Worm (Caenorhabditis elegans): Measurements from ENCODE around the gene H35N09.1.
A peak's percentile ranks its signal among the peaks of the same experiment; 100 is the strongest.

The H35N09.1 gene

ce11 chrX:8646287-8646686, 41.1 kb downstream of the H35N09.1 start (continued):
- no peak for TF ChIP-seq hlh-8 (tag; optimal IDR thresholded peaks at IDR 0.05)
- TF ChIP-seq che-1 (tag; optimal IDR thresholded peaks at IDR 0.05), result peak; percentile 66
- peak; percentile 31 for TF ChIP-seq ceh-34 (tag; optimal IDR thresholded peaks at IDR 0.05)
- TF ChIP-seq eyg-1 (tag; optimal IDR thresholded peaks at IDR 0.05), result peak; percentile 82
- no peak for TF ChIP-seq ceh-9 (tag; optimal IDR thresholded peaks at IDR 0.05)
- no peak for TF ChIP-seq ets-4 (tag; optimal IDR thresholded peaks at IDR 0.05)
- TF ChIP-seq odd-2 (tag; optimal IDR thresholded peaks at IDR 0.05), result no peak
- no peak for TF ChIP-seq elt-4 (tag; optimal IDR thresholded peaks at IDR 0.05)
- TF ChIP-seq ceh-6 (GFP tag; optimal IDR thresholded peaks at IDR 0.05), result peak; percentile 78
- TF ChIP-seq C38D4.7 (GFP tag; optimal IDR thresholded peaks at IDR 0.05), result peak; percentile 64
- TF ChIP-seq pros-1 (tag; optimal IDR thresholded peaks at IDR 0.05), result no peak
- TF ChIP-seq ceh-18 (tag; optimal IDR thresholded peaks at IDR 0.05), result peak; percentile 29
- TF ChIP-seq pha-2 (tag; optimal IDR thresholded peaks at IDR 0.05), result peak; percentile 68
- TF ChIP-seq pag-3 (tag; optimal IDR thresholded peaks at IDR 0.05; ENCODE audit: borderline replicate concordance), result no peak
- no peak for TF ChIP-seq ceh-24 (tag; optimal IDR thresholded peaks at IDR 0.05)
- no peak for TF ChIP-seq ceh-30 (tag; optimal IDR thresholded peaks at IDR 0.05)
- no peak for TF ChIP-seq ref-2 (tag; optimal IDR thresholded peaks at IDR 0.05)
- no peak for TF ChIP-seq pha-4 (tag; optimal IDR thresholded peaks at IDR 0.05)
- TF ChIP-seq C08G9.2 (tag; optimal IDR thresholded peaks at IDR 0.05), result peak; percentile 66
- TF ChIP-seq hlh-6 (tag; optimal IDR thresholded peaks at IDR 0.05), result peak; percentile 77
- TF ChIP-seq tbx-2 (tag; optimal IDR thresholded peaks at IDR 0.05), result peak; percentile 54
- peak; percentile 78 for TF ChIP-seq elt-2 (tag; optimal IDR thresholded peaks at IDR 0.05)
- TF ChIP-seq hlh-13 (GFP tag; optimal IDR thresholded peaks at IDR 0.05), result peak; percentile 5
- no peak for TF ChIP-seq ceh-22 (tag; optimal IDR thresholded peaks at IDR 0.05)
- TF ChIP-seq fax-1 (tag; optimal IDR thresholded peaks at IDR 0.05), result peak; percentile 59
- no peak for TF ChIP-seq pqm-1 (tag; optimal IDR thresholded peaks at IDR 0.05)
- TF ChIP-seq unc-42 (tag; optimal IDR thresholded peaks at IDR 0.05), result peak; percentile 30
- TF ChIP-seq ahr-1 (tag; optimal IDR thresholded peaks at IDR 0.05), result peak; percentile 38
- TF ChIP-seq hlh-15 (tag; optimal IDR thresholded peaks at IDR 0.05), result no peak
- peak; percentile 69 for TF ChIP-seq ttx-3 (tag; optimal IDR thresholded peaks at IDR 0.05)
- TF ChIP-seq Y22D7AL.16 (tag; optimal IDR thresholded peaks at IDR 0.05), result peak; percentile 53
- TF ChIP-seq ceh-48 (tag; optimal IDR thresholded peaks at IDR 0.05), result peak; percentile 55
- peak; percentile 62 for TF ChIP-seq lin-11 (tag; optimal IDR thresholded peaks at IDR 0.05)

ce11 chrX:8646997-8647396, 41.9 kb downstream of the H35N09.1 start, which contains the start of gene F12D9.2:
Gene F12D9.2 (minus strand): TSS chrX:8647097.
- TF ChIP-seq dmd-4 (tag; optimal IDR thresholded peaks at IDR 0.05; ENCODE audit: borderline replicate concordance) (no peak), lim-6 (tag; optimal IDR thresholded peaks at IDR 0.05) (no peak), nhr-11 (tag; optimal IDR thresholded peaks at IDR 0.05) (no peak), elt-4 (tag; optimal IDR thresholded peaks at IDR 0.05) (no peak), nfya-1 (tag; optimal IDR thresholded peaks at IDR 0.05) (no peak), ahr-1 (tag; optimal IDR thresholded peaks at IDR 0.05) (no peak), sdc-2 (tag; optimal IDR thresholded peaks at IDR 0.05) (no peak), ceh-6 (GFP tag; optimal IDR thresholded peaks at IDR 0.05) (no peak), npax-4 (tag; optimal IDR thresholded peaks at IDR 0.05) (no peak), syd-9 (tag; optimal IDR thresholded peaks at IDR 0.05) (no peak), hlh-15 (tag; optimal IDR thresholded peaks at IDR 0.05) (no peak), madf-2 (tag; optimal IDR thresholded peaks at IDR 0.05) (no peak), Y22D7AL.16 (tag; optimal IDR thresholded peaks at IDR 0.05) (no peak), hlh-6 (tag; optimal IDR thresholded peaks at IDR 0.05) (no peak), odd-2 (tag; optimal IDR thresholded peaks at IDR 0.05) (no peak), fkh-10 (GFP tag; optimal IDR thresholded peaks at IDR 0.05) (no peak), che-1 (tag; optimal IDR thresholded peaks at IDR 0.05) (no peak), pha-4 (tag; optimal IDR thresholded peaks at IDR 0.05) (no peak)

All from whole organism, late embryonic.